Worm (Caenorhabditis elegans) whole organism, mixed stage, embryonic: ENCODE measurements around the gene Y79H2A.4.

ENCODE experiments used
- ceh-83 ChIP-seq: fragments of 200-800 bp; sonication (Bioruptor generic); optimal IDR thresholded peaks from 2 replicates; lab custom pipeline; 2018; ENCODE audit warnings: mild to moderate bottlenecking, missing genetic modification characterization, missing compliant biosample characterization
- elt-3 ChIP-seq: fragments of 150-350 bp; optimal IDR thresholded peaks from 2 replicates; lab custom pipeline; 2014; ENCODE audit warnings: missing biosample characterization, missing genetic modification characterization
- ham-2 ChIP-seq: fragments of 200-800 bp; sonication (Bioruptor generic); optimal IDR thresholded peaks from 2 replicates; lab custom pipeline; 2018; ENCODE audit warnings: mild to moderate bottlenecking, missing genetic modification characterization, missing compliant biosample characterization
- nhr-28 ChIP-seq: fragments of 150-350 bp; optimal IDR thresholded peaks from 2 replicates; lab custom pipeline; 2014; ENCODE audit warnings: missing biosample characterization, missing genetic modification characterization
- unc-120 ChIP-seq: sonication (generic microtip); optimal IDR thresholded peaks from 2 replicates; lab custom pipeline; 2017; ENCODE audit warnings: missing genetic modification characterization, missing compliant biosample characterization; ENCODE audit not compliant: poor library complexity, severe bottlenecking
- unc-39 ChIP-seq: fragments of 150-350 bp; optimal IDR thresholded peaks from 2 replicates; lab custom pipeline; 2014; ENCODE audit warnings: missing biosample characterization, missing genetic modification characterization
- unc-62 ChIP-seq: fragments of 150-350 bp; optimal IDR thresholded peaks from 2 replicates; lab custom pipeline; 2014; ENCODE audit warnings: missing biosample characterization, missing genetic modification reagents, missing genetic modification characterization
- ztf-11 ChIP-seq: fragments of 150-350 bp; optimal IDR thresholded peaks from 2 replicates; lab custom pipeline; 2014; ENCODE audit warnings: missing biosample characterization, missing genetic modification characterization

- TF ChIP-seq unc-62 (GFP tag; lab: Kevin White, UChicago) (no peak), unc-120 (no peak), ceh-83 (GFP tag; lab: Kevin White, UChicago) (no peak), ham-2 (GFP tag; lab: Kevin White, UChicago) (no peak), ztf-11 (no peak), elt-3 (tag; lab: Kevin White, UChicago) (no peak), unc-39 (tag; lab: Kevin White, UChicago) (no peak), nhr-28 (tag; lab: Kevin White, UChicago) (no peak)
These were observed 3.9 kb upstream of the Y79H2A.4 start for ce11 chrIII:12037217-12037616.
